Worm (Caenorhabditis elegans) whole organism, midembryonic: ENCODE data around the gene mrp-2.

ENCODE experiments used
- T22C8.4 ChIP-seq: fragments of 200-800 bp; sonication (Bioruptor generic); IDR thresholded peaks from 2 replicates; pipeline ENCODE4 v1.3.6; 2022; ENCODE audit warnings: missing genetic modification characterization, missing compliant biosample characterization
- cog-1 ChIP-seq: sonication (generic microtip); optimal IDR thresholded peaks from 2 replicates; lab custom pipeline; 2016; ENCODE audit warnings: missing genetic modification characterization, missing compliant biosample characterization
- flt-1 ChIP-seq: fragments of 200-800 bp; sonication (Bioruptor generic); IDR thresholded peaks from 2 replicates; pipeline ENCODE4 v1.3.6; 2022; ENCODE audit warnings: missing genetic modification characterization, missing compliant biosample characterization
- klf-2 ChIP-seq: fragments of 200-800 bp; sonication (Bioruptor generic); conservative IDR thresholded peaks from 2 replicates; pipeline ENCODE4 v1.3.6; 2022; ENCODE audit warnings: missing genetic modification reagents, missing genetic modification characterization, missing compliant biosample characterization
- med-1 ChIP-seq: sonication (generic microtip); optimal IDR thresholded peaks from 2 replicates; lab custom pipeline; 2017; ENCODE audit warnings: missing genetic modification characterization, mild to moderate bottlenecking, missing compliant biosample characterization, antibody characterized with exemption, missing genetic modification reagents; ENCODE audit not compliant: insufficient read depth
- ref-1 ChIP-seq: fragments of 200-800 bp; sonication (Bioruptor generic); conservative IDR thresholded peaks from 2 replicates; pipeline ENCODE4 v1.3.6; 2022; ENCODE audit warnings: missing genetic modification reagents, missing genetic modification characterization, missing compliant biosample characterization
- tab-1 ChIP-seq: fragments of 200-800 bp; sonication (Bioruptor generic); IDR thresholded peaks from 2 replicates; pipeline ENCODE4 v1.3.6; 2022; ENCODE audit warnings: missing genetic modification characterization, missing compliant biosample characterization
- ztf-23 ChIP-seq: fragments of 200-800 bp; sonication (Bioruptor generic); IDR thresholded peaks from 2 replicates; pipeline ENCODE4 v1.3.6; 2022; ENCODE audit warnings: missing genetic modification reagents, missing genetic modification characterization, missing compliant biosample characterization

ce11 chrX:538083-538482 lies 34.4 kb downstream of the mrp-2 start:
- TF ChIP-seq med-1: no peak
- TF ChIP-seq flt-1 (GFP tag; lab: Robert Waterston, UW): no peak
- no peak for TF ChIP-seq ref-1 (GFP tag; lab: Robert Waterston, UW)
- TF ChIP-seq T22C8.4 (GFP tag; lab: Robert Waterston, UW): no peak
- TF ChIP-seq ztf-23: no peak
- no peak for TF ChIP-seq klf-2 (GFP tag; lab: Robert Waterston, UW)
- TF ChIP-seq cog-1 (tag; lab: Kevin White, UChicago): no peak
- no peak for TF ChIP-seq tab-1 (GFP tag; lab: Robert Waterston, UW)
